Fruit fly (Drosophila melanogaster): ENCODE results near the gene per.

dm6 chrX:2704134-2704773 lies 18.9 kb downstream of the per start, which contains the start of gene eIF2Bbeta:
- no peak for TF ChIP-seq psq (optimal IDR thresholded peaks at IDR 0.05)
- TF ChIP-seq insv (optimal IDR thresholded peaks at IDR 0.05) = no peak
- TF ChIP-seq Myc (optimal IDR thresholded peaks at IDR 0.05) = no peak
- TF ChIP-seq h (optimal IDR thresholded peaks at IDR 0.05) = no peak
- TF ChIP-seq Sin3A (optimal IDR thresholded peaks at IDR 0.05) = no peak
